Fruit fly (Drosophila melanogaster) whole organism, pupa: ENCODE measurements around the gene CG1090.

Source experiments
- CG10348 ChIP-seq: fragments of 200-800 bp; sonication (Bioruptor generic); IDR thresholded peaks from 2 replicates; pipeline ENCODE4 v1.3.6; 2022; ENCODE audit warnings: missing biosample characterization, missing genetic modification characterization
- CG12605 ChIP-seq: fragments of 200-800 bp; sonication (Bioruptor generic); IDR thresholded peaks from 2 replicates; pipeline ENCODE4 v1.3.6; 2022; ENCODE audit warnings: missing biosample characterization, missing genetic modification characterization
- CG13204 ChIP-seq: fragments of 200-800 bp; sonication (Bioruptor generic); optimal IDR thresholded peaks from 2 replicates; lab custom pipeline; 2018; ENCODE audit warnings: missing biosample characterization, mild to moderate bottlenecking, missing genetic modification characterization, moderate library complexity
- CG14655 ChIP-seq: fragments of 200-800 bp; sonication (Bioruptor generic); optimal IDR thresholded peaks from 3 replicates; lab custom pipeline; 2017; ENCODE audit warnings: mild to moderate bottlenecking, missing biosample characterization, missing genetic modification reagents, missing genetic modification characterization
- CG15710 ChIP-seq: fragments of 200-800 bp; sonication (Bioruptor generic); optimal IDR thresholded peaks from 2 replicates; lab custom pipeline; 2018; ENCODE audit warnings: missing biosample characterization, mild to moderate bottlenecking, missing genetic modification characterization, moderate library complexity
- CG17806 ChIP-seq: fragments of 200-800 bp; sonication (Bioruptor generic); optimal IDR thresholded peaks from 2 replicates; lab custom pipeline; 2018; ENCODE audit warnings: missing biosample characterization, mild to moderate bottlenecking, missing genetic modification characterization, moderate library complexity
- CG32121 ChIP-seq: fragments of 200-800 bp; sonication (Bioruptor generic); IDR thresholded peaks from 2 replicates; pipeline ENCODE4 v1.3.6; 2022; ENCODE audit warnings: missing biosample characterization, missing genetic modification characterization
- CG34367 ChIP-seq: fragments of 200-800 bp; sonication (Bioruptor generic); optimal IDR thresholded peaks from 2 replicates; lab custom pipeline; 2018; ENCODE audit warnings: missing biosample characterization, mild to moderate bottlenecking, missing genetic modification characterization
- CG4496 ChIP-seq: fragments of 200-800 bp; sonication (Bioruptor generic); IDR thresholded peaks from 3 replicates; pipeline ENCODE4 v1.3.6; 2022; ENCODE audit warnings: missing biosample characterization, missing genetic modification characterization
- CG8159 ChIP-seq: fragments of 200-800 bp; sonication (Bioruptor generic); optimal IDR thresholded peaks from 3 replicates; lab custom pipeline; 2018; ENCODE audit warnings: missing biosample characterization, mild to moderate bottlenecking, missing genetic modification characterization, moderate library complexity
- CG8301 ChIP-seq: fragments of 200-800 bp; sonication (Bioruptor generic); optimal IDR thresholded peaks from 2 replicates; lab custom pipeline; 2018; ENCODE audit warnings: missing biosample characterization, mild to moderate bottlenecking, missing genetic modification characterization
- CG9948 ChIP-seq: fragments of 200-800 bp; sonication (Bioruptor generic); optimal IDR thresholded peaks from 2 replicates; lab custom pipeline; 2018; ENCODE audit warnings: missing biosample characterization, mild to moderate bottlenecking, missing genetic modification characterization, moderate library complexity
- D1 ChIP-seq: fragments of 200-800 bp; sonication (Bioruptor generic); optimal IDR thresholded peaks from 2 replicates; lab custom pipeline; 2018; ENCODE audit warnings: missing biosample characterization, mild to moderate bottlenecking, missing genetic modification characterization, moderate library complexity
- EcR ChIP-seq: fragments of 200-800 bp; sonication (Bioruptor generic); optimal IDR thresholded peaks from 3 replicates; lab custom pipeline; 2019; ENCODE audit warnings: missing biosample characterization, missing genetic modification characterization, mild to moderate bottlenecking, moderate library complexity, missing genetic modification reagents
- Ets98B ChIP-seq: fragments of 200-800 bp; sonication (Bioruptor generic); IDR thresholded peaks from 2 replicates; pipeline ENCODE4 v1.3.6; 2022; ENCODE audit warnings: missing biosample characterization, missing genetic modification characterization
- Pif1A ChIP-seq: fragments of 200-800 bp; sonication (Bioruptor generic); optimal IDR thresholded peaks from 3 replicates; lab custom pipeline; 2016; ENCODE audit warnings: missing biosample characterization, missing genetic modification characterization
- Pif1B ChIP-seq: fragments of 200-800 bp; sonication (Bioruptor generic); optimal IDR thresholded peaks from 3 replicates; lab custom pipeline; 2016; ENCODE audit warnings: missing biosample characterization, missing genetic modification characterization
- Snoo ChIP-seq: fragments of 200-800 bp; sonication (Bioruptor generic); optimal IDR thresholded peaks from 3 replicates; lab custom pipeline; 2017; ENCODE audit warnings: missing biosample characterization, mild to moderate bottlenecking, missing genetic modification characterization, inconsistent platforms
- fd96Ca ChIP-seq: fragments of 200-800 bp; sonication (Bioruptor generic); IDR thresholded peaks from 3 replicates; pipeline ENCODE4 v1.3.6; 2022; ENCODE audit warnings: missing biosample characterization, missing genetic modification characterization
- gl ChIP-seq: fragments of 200-800 bp; sonication (Bioruptor generic); optimal IDR thresholded peaks from 2 replicates; lab custom pipeline; 2018; ENCODE audit warnings: missing biosample characterization, mild to moderate bottlenecking, missing genetic modification characterization
- rn ChIP-seq: fragments of 200-800 bp; sonication (Bioruptor generic); IDR thresholded peaks from 2 replicates; pipeline ENCODE4 v1.3.6; 2022; ENCODE audit warnings: missing biosample characterization, missing genetic modification characterization

Gene CG1090

dm6 chr3R:4399810-4400496, 40.3 kb downstream of the CG1090 start:
- no peak for TF ChIP-seq CG14655 (GFP tag; lab: Kevin White, UChicago)
- no peak for TF ChIP-seq EcR
- TF ChIP-seq CG10348 (GFP tag; lab: Robert Waterston, UW) = no peak
- TF ChIP-seq CG9948 (tag; lab: Kevin White, UChicago) = peak; percentile 12
- TF ChIP-seq CG8159 (tag; lab: Kevin White, UChicago) = peak; percentile 56
- 0 out of 3 replicates have a peak, but pooled peaks have one; percentile 30 for TF ChIP-seq fd96Ca (GFP tag; lab: Robert Waterston, UW)
- peak; percentile 25 for TF ChIP-seq CG15710 (tag; lab: Kevin White, UChicago)

DNA sequence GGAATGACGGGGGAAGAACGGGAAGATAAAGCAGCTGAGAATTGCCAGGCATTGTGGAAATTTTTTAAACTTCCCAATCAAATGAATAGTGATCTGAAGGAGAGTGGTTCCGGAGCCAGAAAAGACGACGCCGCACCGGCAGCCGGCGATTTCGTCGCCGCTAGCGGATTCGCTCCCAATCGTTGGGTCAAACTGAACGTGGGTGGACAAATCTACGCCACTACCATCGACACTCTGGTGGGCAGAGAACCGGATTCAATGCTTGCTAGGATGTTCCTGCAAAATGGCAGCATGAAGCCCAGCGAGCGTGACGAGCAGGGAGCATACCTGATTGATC, 40.8 kb downstream of the CG1090 start, which contains the start of gene CG14647:
Gene CG14647 (plus strand): TSS at position 14 of the 337 bp plus-strand sequence.
- no peak for TF ChIP-seq CG17806
- no peak for TF ChIP-seq CG15710 (tag; lab: Kevin White, UChicago)
- TF ChIP-seq fd96Ca (GFP tag; lab: Robert Waterston, UW) = no peak
- TF ChIP-seq Snoo (tag; lab: Kevin White, UChicago) = no peak
- no peak for TF ChIP-seq CG32121
- TF ChIP-seq CG4496 (GFP tag; lab: Robert Waterston, UW) = no peak
- TF ChIP-seq CG13204 (GFP tag; lab: Kevin White, UChicago) = no peak
- no peak for TF ChIP-seq CG10348 (GFP tag; lab: Robert Waterston, UW)
- no peak for TF ChIP-seq Ets98B
- TF ChIP-seq gl (tag; lab: Kevin White, UChicago) = no peak
- no peak for TF ChIP-seq Pif1B (GFP tag; lab: Kevin White, UChicago)
- no peak for TF ChIP-seq CG34367
- no peak for TF ChIP-seq CG9948 (tag; lab: Kevin White, UChicago)
- no peak for TF ChIP-seq EcR
- no peak for TF ChIP-seq Pif1A
- no peak for TF ChIP-seq CG8159 (tag; lab: Kevin White, UChicago)
- no peak for TF ChIP-seq CG14655 (GFP tag; lab: Kevin White, UChicago)
- no peak for TF ChIP-seq CG8301 (tag; lab: Kevin White, UChicago)
- TF ChIP-seq D1 = no peak

dm6 chr3R:4401977-4402589, 42.4 kb downstream of the CG1090 start, which contains the start of gene CG9853:
Gene CG9853, minus strand, starts transcription at chr3R:4402027.
- TF ChIP-seq CG15710 (tag; lab: Kevin White, UChicago) = no peak
- no peak for TF ChIP-seq fd96Ca (GFP tag; lab: Robert Waterston, UW)
- TF ChIP-seq CG12605 (GFP tag; lab: Robert Waterston, UW) = no peak
- TF ChIP-seq D1 = no peak
- TF ChIP-seq CG34367 = no peak
- no peak for TF ChIP-seq CG14655 (GFP tag; lab: Kevin White, UChicago)
- no peak for TF ChIP-seq CG17806

DNA sequence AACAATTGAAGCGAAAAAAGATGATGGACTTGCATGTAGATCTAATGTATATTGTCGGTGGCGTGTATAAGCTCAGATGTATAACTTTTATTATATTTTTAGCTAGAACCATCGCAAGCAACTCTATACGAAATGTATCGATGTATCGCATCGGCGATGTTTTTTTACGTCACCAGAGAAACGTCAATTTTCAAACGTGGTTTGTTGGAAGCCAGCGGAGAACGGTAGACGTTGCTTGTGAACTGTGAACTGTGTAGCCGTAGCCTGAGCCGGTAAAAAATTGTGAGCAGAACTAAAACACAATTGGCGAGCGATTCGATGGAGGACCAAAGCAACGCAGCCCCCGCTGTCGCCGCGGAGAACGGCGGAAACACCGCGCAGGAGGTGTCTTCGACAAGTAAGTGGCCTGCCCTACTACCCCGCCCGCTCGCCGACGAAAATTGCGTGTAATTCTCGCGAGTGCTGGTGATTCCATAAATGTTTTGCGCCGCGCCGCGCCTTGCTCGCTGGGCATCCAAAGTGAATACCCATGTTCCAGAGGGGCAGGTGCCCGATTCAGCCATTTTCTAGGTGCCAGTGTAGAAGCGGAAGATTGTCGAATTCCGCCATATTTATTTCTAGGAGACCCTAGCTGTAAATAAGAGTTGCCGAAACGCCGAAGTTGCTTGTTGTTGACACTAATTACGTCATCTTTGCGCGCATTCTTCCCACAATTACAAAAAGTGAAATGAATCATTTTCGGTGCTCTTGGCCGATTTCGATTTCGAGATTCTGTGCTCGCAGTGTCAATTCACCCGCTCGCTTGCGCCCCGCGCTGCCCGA, 43.4 kb downstream of the CG1090 start, which contains the start of gene lost:
Gene lost (plus strand): TSS at position 193 of the 822 bp plus-strand sequence.
- peak; percentile 54; the same call in 1 of the 3 replicates for TF ChIP-seq CG4496 (GFP tag; lab: Robert Waterston, UW)
- no peak for TF ChIP-seq CG10348 (GFP tag; lab: Robert Waterston, UW)
- no peak for TF ChIP-seq CG8159 (tag; lab: Kevin White, UChicago)
- TF ChIP-seq gl (tag; lab: Kevin White, UChicago) = no peak
- no peak for TF ChIP-seq CG12605 (GFP tag; lab: Robert Waterston, UW)
- no peak for TF ChIP-seq CG13204 (GFP tag; lab: Kevin White, UChicago)
- no peak for TF ChIP-seq EcR
- TF ChIP-seq CG32121 = peak; percentile 24; the same call in 1 of the 2 replicates
- TF ChIP-seq CG14655 (GFP tag; lab: Kevin White, UChicago) = no peak
- TF ChIP-seq Pif1A = no peak
- TF ChIP-seq Ets98B = peak; percentile 37
- no peak for TF ChIP-seq CG15710 (tag; lab: Kevin White, UChicago)
- TF ChIP-seq rn = no peak
- TF ChIP-seq Snoo (tag; lab: Kevin White, UChicago) = peak; percentile 33
- TF ChIP-seq CG34367 = no peak
- TF ChIP-seq D1 = peak; percentile 42
- TF ChIP-seq Pif1B (GFP tag; lab: Kevin White, UChicago) = no peak
- TF ChIP-seq CG17806 = no peak
- no peak for TF ChIP-seq CG8301 (tag; lab: Kevin White, UChicago)
- TF ChIP-seq fd96Ca (GFP tag; lab: Robert Waterston, UW) = peak; percentile 39; the same call in 1 of the 3 replicates
- TF ChIP-seq CG9948 (tag; lab: Kevin White, UChicago) = no peak

dm6 chr3R:4403706-4404392, 44.2 kb downstream of the CG1090 start:
- no peak for TF ChIP-seq CG8159 (tag; lab: Kevin White, UChicago)
- no peak for TF ChIP-seq CG34367
- peak; percentile 8 for TF ChIP-seq CG8301 (tag; lab: Kevin White, UChicago)
- TF ChIP-seq CG15710 (tag; lab: Kevin White, UChicago) = peak; percentile 1
- no peak for TF ChIP-seq gl (tag; lab: Kevin White, UChicago)
- TF ChIP-seq CG10348 (GFP tag; lab: Robert Waterston, UW) = no peak
- no peak for TF ChIP-seq CG4496 (GFP tag; lab: Robert Waterston, UW)
- TF ChIP-seq CG32121 = no peak
- TF ChIP-seq Pif1A = no peak
- peak; percentile 77 for TF ChIP-seq EcR
- TF ChIP-seq CG9948 (tag; lab: Kevin White, UChicago) = peak; percentile 8
- TF ChIP-seq CG14655 (GFP tag; lab: Kevin White, UChicago) = no peak
- TF ChIP-seq CG12605 (GFP tag; lab: Robert Waterston, UW) = no peak
- 0 out of 3 replicates have a peak, but pooled peaks have one; percentile 30 for TF ChIP-seq fd96Ca (GFP tag; lab: Robert Waterston, UW)
- no peak for TF ChIP-seq Snoo (tag; lab: Kevin White, UChicago)
- peak; percentile 10 for TF ChIP-seq CG17806
- no peak for TF ChIP-seq CG13204 (GFP tag; lab: Kevin White, UChicago)
- TF ChIP-seq Pif1B (GFP tag; lab: Kevin White, UChicago) = peak; percentile 15
- no peak for TF ChIP-seq Ets98B
- TF ChIP-seq D1 = no peak
- no peak for TF ChIP-seq rn
